Fruit fly (Drosophila melanogaster): ENCODE results near the gene kuz.

Gene kuz

DNA sequence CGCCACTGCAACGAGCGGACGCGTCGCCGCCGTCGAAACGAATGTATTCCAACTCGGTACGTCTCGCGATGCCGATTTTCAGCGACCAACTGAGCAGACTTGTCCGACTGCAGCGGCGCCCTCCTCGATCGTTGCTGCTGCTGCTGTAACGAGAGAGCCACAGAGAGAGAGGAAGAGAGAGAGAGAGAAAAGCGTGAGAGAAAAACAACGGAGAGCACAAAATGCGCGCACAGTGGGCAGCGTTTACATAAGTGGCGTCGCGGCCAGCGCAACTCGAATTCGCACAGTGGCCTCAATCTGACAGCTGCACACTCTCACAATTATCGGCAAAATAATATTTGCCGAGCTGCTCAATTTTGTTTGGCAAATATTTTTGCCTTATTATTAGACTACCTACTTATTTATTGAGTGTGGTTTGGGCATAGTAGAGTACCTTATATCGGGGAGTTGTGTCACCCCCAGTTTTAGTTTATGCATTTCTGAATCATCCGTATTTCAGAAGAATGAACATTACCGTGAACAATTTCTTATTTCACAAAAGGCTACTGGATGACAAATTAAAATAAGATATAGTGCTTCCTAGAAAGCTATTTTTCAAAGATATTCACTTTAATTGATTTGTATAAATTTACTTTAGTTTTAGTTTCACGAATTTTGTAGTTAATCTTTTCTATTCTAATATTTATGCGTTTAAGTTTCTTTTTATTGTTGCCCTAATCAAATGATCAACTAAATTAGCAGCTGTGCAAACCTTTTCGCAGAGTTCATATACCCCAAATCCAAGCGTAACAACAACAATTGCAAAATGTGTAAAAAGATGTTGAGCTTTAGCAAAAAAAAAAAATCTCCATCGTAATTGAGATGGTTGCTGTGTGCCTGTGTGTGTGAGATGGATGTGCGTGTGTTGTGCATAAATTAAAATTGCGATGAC lies 36.3 kb upstream of the kuz start (continued):
- 0 out of 2 replicates have a peak, but pooled peaks have one; percentile 7 for TF ChIP-seq klu (GFP tag; IDR thresholded peaks at IDR 0.05)
- peak; percentile 56 for TF ChIP-seq Drgx (GFP tag; IDR thresholded peaks at IDR 0.05)
- peak; percentile 71 for TF ChIP-seq CG8944 (GFP tag; optimal IDR thresholded peaks at IDR 0.05)
- TF ChIP-seq Dll (GFP tag; IDR thresholded peaks at IDR 0.05; ENCODE audit: partially characterized antibody), result peak; percentile 51; the same call in 1 of the 4 replicates
- TF ChIP-seq Mrtf (GFP tag; IDR thresholded peaks at IDR 0.05), result peak; percentile 71; the same call in 2 of the 3 replicates
- TF ChIP-seq odd (GFP tag; optimal IDR thresholded peaks at IDR 0.05), result no peak
- TF ChIP-seq abd-A (tag; optimal IDR thresholded peaks at IDR 0.05), result no peak
- no peak for TF ChIP-seq hkb (optimal IDR thresholded peaks at IDR 0.05)
- TF ChIP-seq hkb (GFP tag; IDR thresholded peaks at IDR 0.05), result peak; percentile 60
- peak; percentile 63 for TF ChIP-seq CG2712 (tag; optimal IDR thresholded peaks at IDR 0.05)
- peak; percentile 51 for TF ChIP-seq phol (tag; optimal IDR thresholded peaks at IDR 0.05)
- TF ChIP-seq ems (GFP tag; optimal IDR thresholded peaks at IDR 0.05), result peak; percentile 69
- TF ChIP-seq CG8359 (GFP tag; optimal IDR thresholded peaks at IDR 0.05; ENCODE audit: borderline replicate concordance), result no peak
- no peak for TF ChIP-seq YL-1 (GFP tag; optimal IDR thresholded peaks at IDR 0.05)
- peak; percentile 35; the same call in 1 of the 2 replicates for TF ChIP-seq Poxn (GFP tag; IDR thresholded peaks at IDR 0.05)
- TF ChIP-seq CG8281 (tag; optimal IDR thresholded peaks at IDR 0.05), result peak; percentile 14
- TF ChIP-seq Vsx1 (GFP tag; optimal IDR thresholded peaks at IDR 0.05), result no peak
- TF ChIP-seq CG2202 (tag; optimal IDR thresholded peaks at IDR 0.05), result no peak
- peak; percentile 60; the same call in 1 of the 2 replicates for TF ChIP-seq al (GFP tag; IDR thresholded peaks at IDR 0.05)
- TF ChIP-seq B-H2 (GFP tag; optimal IDR thresholded peaks at IDR 0.05), result peak; percentile 42
- peak; percentile 88 for TF ChIP-seq Jarid2 (GFP tag; optimal IDR thresholded peaks at IDR 0.05)
- TF ChIP-seq hth (optimal IDR thresholded peaks at IDR 0.05), result no peak
- peak; percentile 71 for TF ChIP-seq HLH54F (GFP tag; optimal IDR thresholded peaks at IDR 0.05)
- peak in 1 of 2 experiments; percentile 35 for TF ChIP-seq chif (GFP tag; optimal IDR thresholded peaks at IDR 0.05)
- TF ChIP-seq CG4424 (GFP tag; optimal IDR thresholded peaks at IDR 0.05), result peak; percentile 53
- peak in 1 of 2 experiments; percentile 58 for TF ChIP-seq bsh (GFP tag; optimal IDR thresholded peaks at IDR 0.05)
- peak; percentile 53 for TF ChIP-seq Oli (tag; optimal IDR thresholded peaks at IDR 0.05)
- TF ChIP-seq inv (GFP tag; IDR thresholded peaks at IDR 0.05; ENCODE audit: partially characterized antibody), result no peak
- peak; percentile 34; the same call in 1 of the 2 replicates for TF ChIP-seq wor (GFP tag; IDR thresholded peaks at IDR 0.05)
- no peak for TF ChIP-seq fru (optimal IDR thresholded peaks at IDR 0.05)
- peak; percentile 69 for TF ChIP-seq lmd (GFP tag; IDR thresholded peaks at IDR 0.05)
- peak; percentile 78 for TF ChIP-seq CG2120 (GFP tag; optimal IDR thresholded peaks at IDR 0.05)
- TF ChIP-seq nau (GFP tag; optimal IDR thresholded peaks at IDR 0.05), result no peak
- TF ChIP-seq dmrt11E (tag; optimal IDR thresholded peaks at IDR 0.05), result peak; percentile 31
- no peak for TF ChIP-seq scrt (GFP tag; optimal IDR thresholded peaks at IDR 0.05)
- peak; percentile 82; the same call in 2 of the 4 replicates for TF ChIP-seq Gug (GFP tag; IDR thresholded peaks at IDR 0.05)
- TF ChIP-seq zen2 (GFP tag; IDR thresholded peaks at IDR 0.05; ENCODE audit: partially characterized antibody), result peak; percentile 77
- peak; percentile 39 for TF ChIP-seq CG7987 (GFP tag; optimal IDR thresholded peaks at IDR 0.05)
- peak; percentile 86 for TF ChIP-seq CG11456 (GFP tag; IDR thresholded peaks at IDR 0.05)
- peak; percentile 24 for TF ChIP-seq Dad (GFP tag; optimal IDR thresholded peaks at IDR 0.05)
- peak; percentile 74 for TF ChIP-seq lilli (GFP tag; optimal IDR thresholded peaks at IDR 0.05)
- peak; percentile 48 for TF ChIP-seq CG11723 (GFP tag; optimal IDR thresholded peaks at IDR 0.05)
- peak; percentile 56 for TF ChIP-seq CG10209 (GFP tag; optimal IDR thresholded peaks at IDR 0.05)
- peak; percentile 9 for TF ChIP-seq Fer2 (tag; optimal IDR thresholded peaks at IDR 0.05)
- TF ChIP-seq fd96Cb (tag; optimal IDR thresholded peaks at IDR 0.05), result peak; percentile 45
- TF ChIP-seq corto (GFP tag; optimal IDR thresholded peaks at IDR 0.05), result no peak
- peak; percentile 80 for TF ChIP-seq CG14441 (GFP tag; IDR thresholded peaks at IDR 0.05)
- TF ChIP-seq CG17385 (GFP tag; optimal IDR thresholded peaks at IDR 0.05), result peak; percentile 53
